Fruit fly (Drosophila melanogaster): Measurements from ENCODE around the gene CG6184.
A peak's percentile ranks its signal among the peaks of the same experiment; 100 is the strongest.

CG6184 gene

DNA sequence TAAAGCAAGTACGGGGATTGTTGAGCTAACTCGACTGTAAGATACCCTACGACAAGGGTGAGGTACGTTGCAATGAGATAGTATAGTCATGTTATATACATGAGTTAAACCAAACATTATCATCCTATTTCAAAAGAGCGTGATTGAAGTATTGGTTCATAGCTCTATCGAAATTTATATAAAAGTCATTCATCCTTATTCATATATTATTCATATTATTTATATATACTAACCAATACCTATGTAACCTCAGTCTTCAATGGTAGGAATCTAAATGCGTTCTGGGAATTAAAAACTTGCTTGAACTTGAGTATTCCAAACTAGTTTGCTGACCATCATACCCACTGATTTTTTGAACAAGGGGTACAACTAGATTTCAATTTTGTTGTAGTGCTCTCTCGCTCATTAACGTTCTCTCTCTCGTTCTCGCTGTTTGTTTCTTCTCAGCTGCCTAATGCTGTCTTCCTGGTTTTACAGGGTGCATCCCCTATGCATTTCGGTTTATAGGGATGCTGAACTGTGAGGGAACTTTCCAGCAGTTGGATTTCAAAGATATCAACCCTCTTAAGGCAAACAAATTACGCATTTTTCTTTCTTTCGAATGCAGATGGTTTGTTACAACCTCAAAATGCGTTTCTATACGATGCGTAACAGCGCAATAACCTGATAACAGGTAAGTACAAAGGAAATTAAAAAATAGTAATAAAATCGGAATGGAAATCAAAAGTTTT lies 29.7 kb downstream of the CG6184 start (continued):
- TF ChIP-seq mld (GFP tag; IDR thresholded peaks at IDR 0.05; ENCODE audit: partially characterized antibody), result no peak
- TF ChIP-seq CG2712 (tag; optimal IDR thresholded peaks at IDR 0.05), result peak; percentile 75
- no peak for TF ChIP-seq twi (tag; optimal IDR thresholded peaks at IDR 0.05)
- TF ChIP-seq exex (tag; optimal IDR thresholded peaks at IDR 0.05), result no peak
- no peak for TF ChIP-seq Awh (GFP tag; IDR thresholded peaks at IDR 0.05)
- TF ChIP-seq CG9876 (GFP tag; optimal IDR thresholded peaks at IDR 0.05), result no peak
- TF ChIP-seq CG5180 (GFP tag; optimal IDR thresholded peaks at IDR 0.05), result peak; percentile 32
- no peak for TF ChIP-seq CG14860 (GFP tag; IDR thresholded peaks at IDR 0.05; ENCODE audit: partially characterized antibody)
- TF ChIP-seq Atf-2 (GFP tag; optimal IDR thresholded peaks at IDR 0.05), result no peak
- no peak for TF ChIP-seq Tbp (GFP tag; optimal IDR thresholded peaks at IDR 0.05)
- no peak for TF ChIP-seq H2.0 (GFP tag; IDR thresholded peaks at IDR 0.05)
- TF ChIP-seq CG6654 (GFP tag; optimal IDR thresholded peaks at IDR 0.05), result no peak
- TF ChIP-seq Scr (GFP tag; IDR thresholded peaks at IDR 0.05; ENCODE audit: partially characterized antibody), result no peak
- TF ChIP-seq CG30020 (tag; optimal IDR thresholded peaks at IDR 0.05), result no peak
- TF ChIP-seq CG9215 (GFP tag; IDR thresholded peaks at IDR 0.05), result no peak
- peak; percentile 69 for TF ChIP-seq Meics (GFP tag; optimal IDR thresholded peaks at IDR 0.05)
- no peak for TF ChIP-seq slbo (GFP tag; IDR thresholded peaks at IDR 0.05)
- TF ChIP-seq CG16813 (GFP tag; IDR thresholded peaks at IDR 0.05; ENCODE audit: partially characterized antibody), result no peak
- no peak for TF ChIP-seq oc (tag; optimal IDR thresholded peaks at IDR 0.05)
- peak; percentile 40 for TF ChIP-seq CG15514 (GFP tag; optimal IDR thresholded peaks at IDR 0.05)
- TF ChIP-seq CHES-1-like (GFP tag; optimal IDR thresholded peaks at IDR 0.05), result no peak
- peak; percentile 52 for TF ChIP-seq CG17359 (tag; optimal IDR thresholded peaks at IDR 0.05)
- TF ChIP-seq CkIIα-i1 (GFP tag; IDR thresholded peaks at IDR 0.05), result no peak
- no peak for TF ChIP-seq pho (GFP tag; optimal IDR thresholded peaks at IDR 0.05)
- TF ChIP-seq kni (GFP tag; optimal IDR thresholded peaks at IDR 0.05), result no peak
- peak; percentile 40 for TF ChIP-seq BtbVII (GFP tag; optimal IDR thresholded peaks at IDR 0.05)
- no peak for TF ChIP-seq CG6175 (GFP tag; IDR thresholded peaks at IDR 0.05)
- TF ChIP-seq da (GFP tag; optimal IDR thresholded peaks at IDR 0.05), result no peak
- TF ChIP-seq CG10209 (GFP tag; optimal IDR thresholded peaks at IDR 0.05), result peak; percentile 6
- peak; percentile 77 for TF ChIP-seq CG2678 (tag; optimal IDR thresholded peaks at IDR 0.05)
- no peak for TF ChIP-seq tna (GFP tag; IDR thresholded peaks at IDR 0.05; ENCODE audit: partially characterized antibody)
- TF ChIP-seq stwl (tag; optimal IDR thresholded peaks at IDR 0.05), result no peak
- TF ChIP-seq luna (GFP tag; optimal IDR thresholded peaks at IDR 0.05), result no peak
- TF ChIP-seq tio (GFP tag; optimal IDR thresholded peaks at IDR 0.05), result peak; percentile 24
- TF ChIP-seq fd102C (GFP tag; optimal IDR thresholded peaks at IDR 0.05), result no peak
- peak; percentile 43 for TF ChIP-seq Nf-YC (tag; optimal IDR thresholded peaks at IDR 0.05)
- TF ChIP-seq vnd (GFP tag; IDR thresholded peaks at IDR 0.05; ENCODE audit: partially characterized antibody), result no peak
- TF ChIP-seq gsb-n (tag; optimal IDR thresholded peaks at IDR 0.05), result no peak
- TF ChIP-seq CG2889 (GFP tag; IDR thresholded peaks at IDR 0.05), result no peak
- no peak for TF ChIP-seq eve (GFP tag; optimal IDR thresholded peaks at IDR 0.05)
- no peak for TF ChIP-seq zf30C (GFP tag; optimal IDR thresholded peaks at IDR 0.05)
- TF ChIP-seq wdn (GFP tag; IDR thresholded peaks at IDR 0.05), result no peak
- no peak for TF ChIP-seq CG3065 (GFP tag; optimal IDR thresholded peaks at IDR 0.05)
- TF ChIP-seq gcm (GFP tag; optimal IDR thresholded peaks at IDR 0.05), result no peak
- TF ChIP-seq CG3407 (GFP tag; optimal IDR thresholded peaks at IDR 0.05), result no peak
- TF ChIP-seq scrt (GFP tag; optimal IDR thresholded peaks at IDR 0.05), result peak; percentile 20
- TF ChIP-seq CG4424 (GFP tag; optimal IDR thresholded peaks at IDR 0.05), result peak; percentile 36
- TF ChIP-seq fd3F (GFP tag; optimal IDR thresholded peaks at IDR 0.05), result no peak
- 0 out of 2 replicates have a peak, but pooled peaks have one; percentile 28 for TF ChIP-seq vvl (GFP tag; IDR thresholded peaks at IDR 0.05)
